Worm (Caenorhabditis elegans) whole organism, L3 larva: ENCODE measurements around the gene sre-20.

ENCODE experiments used
- R02D3.7 ChIP-seq: fragments of 150-350 bp; optimal IDR thresholded peaks from 2 replicates; lab custom pipeline; 2014; ENCODE audit warnings: missing biosample characterization, missing genetic modification characterization
- ZK546.5 ChIP-seq: sonication (generic microtip); optimal IDR thresholded peaks from 2 replicates; lab custom pipeline; 2017; ENCODE audit warnings: missing biosample characterization, missing genetic modification characterization
- aly-2 ChIP-seq: fragments of 150-350 bp; optimal IDR thresholded peaks from 2 replicates; lab custom pipeline; 2014; ENCODE audit warnings: missing biosample characterization, missing genetic modification characterization
- ama-1 ChIP-seq: fragments of 150-350 bp; optimal IDR thresholded peaks from 2 replicates; lab custom pipeline; 2018
- ceh-16 ChIP-seq: sonication (generic microtip); optimal IDR thresholded peaks from 2 replicates; lab custom pipeline; 2017; ENCODE audit warnings: missing biosample characterization, missing genetic modification characterization
- ceh-28 ChIP-seq: fragments of 150-350 bp; optimal IDR thresholded peaks from 2 replicates; lab custom pipeline; 2014; ENCODE audit warnings: missing biosample characterization, missing genetic modification reagents, missing genetic modification characterization
- ceh-82 ChIP-seq: fragments of 150-350 bp; optimal IDR thresholded peaks from 2 replicates; lab custom pipeline; 2014; ENCODE audit warnings: missing biosample characterization, missing genetic modification characterization
- ceh-9 ChIP-seq: sonication (generic microtip); optimal IDR thresholded peaks from 2 replicates; lab custom pipeline; 2018; ENCODE audit warnings: missing biosample characterization, missing genetic modification characterization
- daf-12 ChIP-seq: fragments of 150-350 bp; optimal IDR thresholded peaks from 2 replicates; lab custom pipeline; 2014; ENCODE audit warnings: missing biosample characterization, missing genetic modification reagents, missing genetic modification characterization
- egl-27 ChIP-seq: sonication (generic microtip); optimal IDR thresholded peaks from 4 replicates; lab custom pipeline; 2017; ENCODE audit warnings: missing biosample characterization, missing genetic modification reagents, missing genetic modification characterization
- egl-5 ChIP-seq: fragments of 150-350 bp; optimal IDR thresholded peaks from 2 replicates; lab custom pipeline; 2017; ENCODE audit warnings: missing biosample characterization, missing genetic modification reagents, missing genetic modification characterization, inconsistent platforms
- elt-1 ChIP-seq: fragments of 150-350 bp; optimal IDR thresholded peaks from 2 replicates; lab custom pipeline; 2014; ENCODE audit warnings: missing biosample characterization, missing genetic modification characterization
- elt-2 ChIP-seq: sonication (generic microtip); optimal IDR thresholded peaks from 2 replicates; lab custom pipeline; 2016; ENCODE audit warnings: missing genetic modification reagents, mild to moderate bottlenecking, missing genetic modification characterization, missing compliant biosample characterization
- eor-1 ChIP-seq, 2 experiments: fragments of 150-350 bp; optimal IDR thresholded peaks; 2 replicates each; lab custom pipeline; 2014 to 2018; ENCODE audit warnings: missing biosample characterization in 2 of 2, missing genetic modification characterization in 2 of 2
- fkh-10 ChIP-seq: sonication (generic microtip); optimal IDR thresholded peaks from 2 replicates; lab custom pipeline; 2017; ENCODE audit warnings: missing biosample characterization, missing genetic modification reagents, missing genetic modification characterization
- fkh-2 ChIP-seq: fragments of 150-350 bp; optimal IDR thresholded peaks from 2 replicates; lab custom pipeline; 2014; ENCODE audit warnings: missing biosample characterization, missing genetic modification reagents, missing genetic modification characterization
- fos-1 ChIP-seq: fragments of 150-350 bp; optimal IDR thresholded peaks from 2 replicates; lab custom pipeline; 2014; ENCODE audit warnings: missing biosample characterization, missing genetic modification characterization
- hmg-11 ChIP-seq: sonication (generic microtip); optimal IDR thresholded peaks from 2 replicates; lab custom pipeline; 2016; ENCODE audit warnings: missing genetic modification characterization, missing compliant biosample characterization
- jun-1 ChIP-seq: fragments of 150-350 bp; optimal IDR thresholded peaks from 2 replicates; lab custom pipeline; 2014; ENCODE audit warnings: missing biosample characterization, missing genetic modification reagents, missing genetic modification characterization
- lin-15B ChIP-seq: fragments of 150-350 bp; optimal IDR thresholded peaks from 2 replicates; lab custom pipeline; 2014; ENCODE audit warnings: missing biosample characterization, missing genetic modification characterization
- lin-39 ChIP-seq: fragments of 150-350 bp; optimal IDR thresholded peaks from 2 replicates; lab custom pipeline; 2018; ENCODE audit warnings: missing biosample characterization, missing genetic modification reagents, missing genetic modification characterization
- lsy-12 ChIP-seq: sonication (generic microtip); optimal IDR thresholded peaks from 2 replicates; lab custom pipeline; 2016; ENCODE audit warnings: mild to moderate bottlenecking, missing genetic modification characterization, missing compliant biosample characterization
- mdl-1 ChIP-seq: fragments of 150-350 bp; optimal IDR thresholded peaks from 2 replicates; lab custom pipeline; 2014; ENCODE audit warnings: missing biosample characterization, missing genetic modification characterization
- mml-1 ChIP-seq: fragments of 150-350 bp; sonication (generic microtip); optimal IDR thresholded peaks from 3 replicates; lab custom pipeline; 2014; ENCODE audit warnings: missing biosample characterization, missing genetic modification characterization
- nfya-1 ChIP-seq: sonication (generic microtip); optimal IDR thresholded peaks from 2 replicates; lab custom pipeline; 2017; ENCODE audit warnings: missing genetic modification characterization, mild to moderate bottlenecking, missing compliant biosample characterization, antibody characterized with exemption, moderate library complexity; ENCODE audit not compliant: insufficient read depth
- nhr-11 ChIP-seq: fragments of 150-350 bp; optimal IDR thresholded peaks from 2 replicates; lab custom pipeline; 2014; ENCODE audit warnings: missing biosample characterization, missing genetic modification characterization
- nhr-12 ChIP-seq: fragments of 150-350 bp; optimal IDR thresholded peaks from 2 replicates; lab custom pipeline; 2014; ENCODE audit warnings: missing biosample characterization, missing genetic modification characterization
- nhr-23 ChIP-seq: fragments of 150-350 bp; optimal IDR thresholded peaks from 2 replicates; lab custom pipeline; 2014; ENCODE audit warnings: missing biosample characterization, missing genetic modification reagents, missing genetic modification characterization
- nhr-237 ChIP-seq: fragments of 150-350 bp; optimal IDR thresholded peaks from 2 replicates; lab custom pipeline; 2014; ENCODE audit warnings: missing biosample characterization, missing genetic modification characterization
- nhr-25 ChIP-seq: sonication (generic microtip); optimal IDR thresholded peaks from 2 replicates; lab custom pipeline; 2017; ENCODE audit warnings: missing biosample characterization, missing genetic modification characterization
- nhr-28 ChIP-seq: fragments of 150-350 bp; optimal IDR thresholded peaks from 2 replicates; lab custom pipeline; 2014; ENCODE audit warnings: missing biosample characterization, missing genetic modification characterization
- nhr-43 ChIP-seq: sonication (generic microtip); optimal IDR thresholded peaks from 2 replicates; lab custom pipeline; 2016; ENCODE audit warnings: mild to moderate bottlenecking, missing genetic modification characterization, missing compliant biosample characterization; ENCODE audit not compliant: poor library complexity, severe bottlenecking
- nhr-67 ChIP-seq: fragments of 150-350 bp; optimal IDR thresholded peaks from 2 replicates; lab custom pipeline; 2014; ENCODE audit warnings: missing biosample characterization, missing genetic modification characterization
- nhr-76 ChIP-seq: fragments of 150-350 bp; sonication (generic microtip); optimal IDR thresholded peaks from 5 replicates; lab custom pipeline; 2014; ENCODE audit warnings: missing biosample characterization, missing genetic modification characterization
- nhr-77 ChIP-seq: fragments of 150-350 bp; optimal IDR thresholded peaks from 2 replicates; lab custom pipeline; 2014; ENCODE audit warnings: missing biosample characterization, missing genetic modification characterization
- pha-4 ChIP-seq: fragments of 150-350 bp; optimal IDR thresholded peaks from 2 replicates; lab custom pipeline; 2014; ENCODE audit warnings: missing biosample characterization, missing genetic modification reagents, missing genetic modification characterization
- pqm-1 ChIP-seq: fragments of 150-350 bp; optimal IDR thresholded peaks from 2 replicates; lab custom pipeline; 2017; ENCODE audit warnings: missing biosample characterization, missing genetic modification characterization, inconsistent platforms
- sea-2 ChIP-seq: fragments of 150-350 bp; sonication (generic microtip); optimal IDR thresholded peaks from 4 replicates; lab custom pipeline; 2014; ENCODE audit warnings: missing biosample characterization, missing genetic modification reagents, missing genetic modification characterization
- skn-1 ChIP-seq: fragments of 150-350 bp; optimal IDR thresholded peaks from 2 replicates; lab custom pipeline; 2014; ENCODE audit warnings: missing biosample characterization, missing genetic modification characterization
- snpc-4 ChIP-seq: fragments of 150-350 bp; optimal IDR thresholded peaks from 2 replicates; lab custom pipeline; 2014; ENCODE audit warnings: missing biosample characterization, missing genetic modification characterization
- tbx-2 ChIP-seq: sonication (generic microtip); optimal IDR thresholded peaks from 2 replicates; lab custom pipeline; 2016; ENCODE audit warnings: mild to moderate bottlenecking, missing genetic modification characterization, missing compliant biosample characterization
- unc-39 ChIP-seq: sonication (generic microtip); optimal IDR thresholded peaks from 4 replicates; lab custom pipeline; 2017; ENCODE audit warnings: missing biosample characterization, missing genetic modification characterization
- unc-62 ChIP-seq: fragments of 150-350 bp; sonication (generic microtip); optimal IDR thresholded peaks from 4 replicates; lab custom pipeline; 2014; ENCODE audit warnings: missing biosample characterization, missing genetic modification reagents, missing genetic modification characterization
- zag-1 ChIP-seq: fragments of 150-350 bp; optimal IDR thresholded peaks from 2 replicates; lab custom pipeline; 2014; ENCODE audit warnings: missing biosample characterization, missing genetic modification characterization
- ztf-11 ChIP-seq: fragments of 150-350 bp; optimal IDR thresholded peaks from 2 replicates; lab custom pipeline; 2014; ENCODE audit warnings: missing biosample characterization, missing genetic modification characterization
- ztf-4 ChIP-seq: fragments of 150-350 bp; optimal IDR thresholded peaks from 2 replicates; lab custom pipeline; 2014; ENCODE audit warnings: missing biosample characterization, missing genetic modification characterization

sre-20 gene

ce11 chrV:12788451-12788850 is 3.7 kb upstream of the sre-20 start, which contains the start of gene srbc-44:
Gene srbc-44, minus strand, starts transcription at chrV:12788551.
- no peak for TF ChIP-seq jun-1 (tag; lab: Kevin White, UChicago)
- TF ChIP-seq lin-39 (tag; lab: Kevin White, UChicago) = no peak
- TF ChIP-seq nhr-76 (tag; lab: Kevin White, UChicago) = no peak
- no peak for TF ChIP-seq sea-2 (GFP tag; lab: Kevin White, UChicago)
- TF ChIP-seq pqm-1 (tag; lab: Kevin White, UChicago) = no peak
- no peak for TF ChIP-seq fkh-2
- no peak for TF ChIP-seq nhr-23 (tag; lab: Kevin White, UChicago)
- no peak for TF ChIP-seq nhr-67
- no peak for TF ChIP-seq egl-27 (tag; lab: Kevin White, UChicago)

- no peak for TF ChIP-seq zag-1
- peak; percentile 44 for TF ChIP-seq nhr-25 (tag; lab: Kevin White, UChicago)
These were observed 2.3 kb upstream of the sre-20 start, which contains the start of gene fkb-4 for ce11 chrV:12787026-12787425. Gene fkb-4, minus strand, starts transcription at chrV:12787126.

- TF ChIP-seq jun-1 (tag; lab: Kevin White, UChicago) (no peak), elt-2 (tag; lab: Kevin White, UChicago) (no peak), nhr-25 (tag; lab: Kevin White, UChicago) (no peak), nhr-237 (tag; lab: Kevin White, UChicago) (no peak), fkh-10 (no peak), egl-5 (tag; lab: Kevin White, UChicago) (no peak), snpc-4 (tag; lab: Kevin White, UChicago) (no peak), sea-2 (GFP tag; lab: Kevin White, UChicago) (no peak)
These were observed 1.6 kb upstream of the sre-20 start for ce11 chrV:12786340-12786739.

- TF ChIP-seq snpc-4 (tag; lab: Kevin White, UChicago) (no peak), zag-1 (no peak), ceh-16 (no peak), ceh-9 (tag; lab: Kevin White, UChicago) (no peak), nhr-11 (tag; lab: Kevin White, UChicago) (no peak), unc-62 (no peak), ztf-4 (no peak), daf-12 (no peak), lin-15B (tag; lab: Kevin White, UChicago) (no peak), pha-4 (tag; lab: Kevin White, UChicago) (peak; percentile 33), hmg-11 (tag; lab: Kevin White, UChicago) (peak; percentile 64), sea-2 (GFP tag; lab: Kevin White, UChicago) (no peak), nhr-237 (tag; lab: Kevin White, UChicago) (no peak), fos-1 (tag; lab: Kevin White, UChicago) (no peak), ceh-82 (tag; lab: Kevin White, UChicago) (peak; percentile 35), ama-1 (lab: Kevin White, UChicago) (no peak), nhr-67 (no peak), nhr-12 (tag; lab: Kevin White, UChicago) (no peak), nhr-28 (tag; lab: Kevin White, UChicago) (no peak), ztf-11 (tag; lab: Kevin White, UChicago) (no peak), elt-1 (no peak), fkh-2 (no peak), nfya-1 (tag; lab: Kevin White, UChicago) (peak; percentile 49), tbx-2 (tag; lab: Kevin White, UChicago) (peak; percentile 22), mdl-1 (tag; lab: Kevin White, UChicago) (no peak), jun-1 (tag; lab: Kevin White, UChicago) (no peak), egl-27 (tag; lab: Kevin White, UChicago) (no peak), lsy-12 (peak; percentile 57), egl-5 (tag; lab: Kevin White, UChicago) (no peak), pqm-1 (tag; lab: Kevin White, UChicago) (peak; percentile 7), mml-1 (tag; lab: Kevin White, UChicago) (no peak), ceh-28 (tag; lab: Kevin White, UChicago) (no peak), nhr-25 (tag; lab: Kevin White, UChicago) (no peak), aly-2 (tag; lab: Kevin White, UChicago) (no peak), elt-2 (tag; lab: Kevin White, UChicago) (peak; percentile 28), lin-39 (tag; lab: Kevin White, UChicago) (peak; percentile 1), skn-1 (tag; lab: Kevin White, UChicago) (no peak), unc-39 (tag; lab: Kevin White, UChicago) (no peak), eor-1 (tag; optimal IDR thresholded peaks at IDR 0.05; lab: Kevin White, UChicago) (no peak), nhr-77 (tag; lab: Kevin White, UChicago) (no peak), ZK546.5 (tag; lab: Kevin White, UChicago) (no peak), nhr-23 (tag; lab: Kevin White, UChicago) (no peak), nhr-43 (tag; lab: Kevin White, UChicago) (peak; percentile 29), fkh-10 (no peak), R02D3.7 (no peak)
These were observed 4.5 kb downstream of the sre-20 start for ce11 chrV:12780248-12780647.
